Fruit fly (Drosophila melanogaster) whole organism, adult: ENCODE results near the gene Muc68Ca.

Source experiments
- CG11617 ChIP-seq: fragments of 200-800 bp; sonication (Bioruptor generic); optimal IDR thresholded peaks from 2 replicates; lab custom pipeline; 2017; ENCODE audit warnings: mild to moderate bottlenecking, missing biosample characterization, missing genetic modification reagents, missing genetic modification characterization
- CG33017 ChIP-seq: fragments of 200-800 bp; sonication (Bioruptor generic); optimal IDR thresholded peaks from 2 replicates; lab custom pipeline; 2018; ENCODE audit warnings: missing biosample characterization, mild to moderate bottlenecking, missing genetic modification characterization, moderate library complexity
- CG7045 ChIP-seq: fragments of 200-800 bp; sonication (Bioruptor generic); optimal IDR thresholded peaks from 2 replicates; lab custom pipeline; 2017; ENCODE audit warnings: missing biosample characterization, mild to moderate bottlenecking, missing genetic modification characterization
- Clk ChIP-seq: fragments of 200-800 bp; sonication (Bioruptor generic); optimal IDR thresholded peaks from 2 replicates; lab custom pipeline; 2017; ENCODE audit warnings: missing biosample characterization, missing genetic modification characterization
- Hr96 ChIP-seq: fragments of 200-800 bp; sonication (Bioruptor generic); optimal IDR thresholded peaks from 2 replicates; lab custom pipeline; 2016; ENCODE audit warnings: missing biosample characterization, missing genetic modification characterization
- cnc ChIP-seq, 2 experiments: fragments of >200 bp; optimal IDR thresholded peaks; 2 replicates each; lab custom pipeline; 2017
- toe ChIP-seq: fragments of 200-800 bp; sonication (Bioruptor generic); optimal IDR thresholded peaks from 2 replicates; lab custom pipeline; 2016; ENCODE audit warnings: missing biosample characterization, missing genetic modification characterization

- TF ChIP-seq Clk: peak; percentile 86
- peak; percentile 88 for TF ChIP-seq toe (GFP tag; lab: Kevin White, UChicago)
- no peak for TF ChIP-seq cnc (optimal IDR thresholded peaks at IDR 0.05; lab: Kevin White, UChicago)
- peak; percentile 95 for TF ChIP-seq CG7045 (GFP tag; lab: Kevin White, UChicago)
- peak; percentile 78 for TF ChIP-seq Hr96 (GFP tag; lab: Kevin White, UChicago)
- TF ChIP-seq CG33017: peak; percentile 91
- TF ChIP-seq CG11617 (GFP tag; lab: Kevin White, UChicago): peak; percentile 94
Measured at dm6 chr3L:11561946-11562760, 57.7 kb downstream of the Muc68Ca start, which contains the start of the genes CG7394 and Mob2.
